Worm (Caenorhabditis elegans) whole organism, L4 larva: Measurements from ENCODE around the gene srx-50.

Source experiments
- F10B5.3 ChIP-seq: sonication (generic microtip); optimal IDR thresholded peaks from 2 replicates; lab custom pipeline; 2016; ENCODE audit warnings: mild to moderate bottlenecking, missing genetic modification characterization, missing compliant biosample characterization
- F26F4.8 ChIP-seq: fragments of 200-800 bp; sonication (Bioruptor generic); conservative IDR thresholded peaks from 2 replicates; pipeline ENCODE4 v1.3.6; 2022; ENCODE audit warnings: missing genetic modification characterization, missing compliant biosample characterization
- T20F7.1 ChIP-seq: fragments of 200-800 bp; sonication (Bioruptor generic); optimal IDR thresholded peaks from 2 replicates; lab custom pipeline; 2018; ENCODE audit warnings: mild to moderate bottlenecking, missing genetic modification characterization, missing compliant biosample characterization
- T26A8.4 ChIP-seq: fragments of 200-800 bp; sonication (Bioruptor generic); IDR thresholded peaks from 2 replicates; pipeline ENCODE4 v1.3.6; 2022; ENCODE audit warnings: missing genetic modification characterization, missing compliant biosample characterization
- Y105C5A.15 ChIP-seq: fragments of 200-800 bp; sonication (Bioruptor generic); IDR thresholded peaks from 2 replicates; pipeline ENCODE4 v1.3.6; 2022; ENCODE audit warnings: missing genetic modification characterization, missing compliant biosample characterization
- Y48G9A.11 ChIP-seq: fragments of 200-800 bp; sonication (Bioruptor generic); IDR thresholded peaks from 2 replicates; pipeline ENCODE4 v1.3.6; 2022; ENCODE audit warnings: missing genetic modification reagents, missing genetic modification characterization, missing compliant biosample characterization
- Y5F2A.4 ChIP-seq: fragments of 200-800 bp; sonication (Bioruptor generic); optimal IDR thresholded peaks from 2 replicates; lab custom pipeline; 2018; ENCODE audit warnings: mild to moderate bottlenecking, missing genetic modification characterization, missing compliant biosample characterization
- Y75B8A.6 ChIP-seq: fragments of 200-800 bp; sonication (Bioruptor generic); IDR thresholded peaks from 2 replicates; pipeline ENCODE4 v1.3.6; 2022; ENCODE audit warnings: missing genetic modification reagents, missing genetic modification characterization, missing compliant biosample characterization
- aha-1 ChIP-seq: fragments of 150-350 bp; peaks from one replicate; lab custom pipeline; 2014; ENCODE audit warnings: missing biosample characterization, missing genetic modification characterization
- ama-1 ChIP-seq: fragments of 150-350 bp; optimal IDR thresholded peaks from 2 replicates; lab custom pipeline; 2014; ENCODE audit warnings: inconsistent platforms, mixed read lengths
- ceh-28 ChIP-seq: fragments of 150-350 bp; optimal IDR thresholded peaks from 2 replicates; lab custom pipeline; 2014; ENCODE audit warnings: missing biosample characterization, missing genetic modification reagents, missing genetic modification characterization
- ceh-32 ChIP-seq: sonication (generic microtip); optimal IDR thresholded peaks from 2 replicates; lab custom pipeline; 2016; ENCODE audit warnings: mild to moderate bottlenecking, missing genetic modification characterization, missing compliant biosample characterization; ENCODE audit not compliant: poor library complexity
- ces-1 ChIP-seq: fragments of 150-350 bp; sonication (generic microtip); optimal IDR thresholded peaks from 4 replicates; lab custom pipeline; 2014; ENCODE audit warnings: missing biosample characterization, missing genetic modification reagents, missing genetic modification characterization
- cey-2 ChIP-seq: sonication (generic microtip); optimal IDR thresholded peaks from 3 replicates; lab custom pipeline; 2017; ENCODE audit warnings: missing genetic modification characterization, mild to moderate bottlenecking, missing compliant biosample characterization, antibody characterized with exemption, borderline replicate concordance; ENCODE audit not compliant: insufficient read depth
- daf-12 ChIP-seq: fragments of 150-350 bp; optimal IDR thresholded peaks from 2 replicates; lab custom pipeline; 2014; ENCODE audit warnings: missing biosample characterization, missing genetic modification reagents, missing genetic modification characterization
- daf-19 ChIP-seq: fragments of 200-800 bp; sonication (Bioruptor generic); conservative IDR thresholded peaks from 2 replicates; pipeline ENCODE4 v1.3.6; 2022; ENCODE audit warnings: missing genetic modification characterization, missing compliant biosample characterization
- daf-8 ChIP-seq: fragments of 200-800 bp; sonication (Bioruptor generic); IDR thresholded peaks from 2 replicates; pipeline ENCODE4 v1.3.6; 2022; ENCODE audit warnings: missing genetic modification characterization, missing compliant biosample characterization
- duxl-1 ChIP-seq: sonication (generic microtip); optimal IDR thresholded peaks from 2 replicates; lab custom pipeline; 2016; ENCODE audit warnings: mild to moderate bottlenecking, missing genetic modification characterization, moderate library complexity, missing compliant biosample characterization; ENCODE audit not compliant: poor library complexity
- dve-1 ChIP-seq: sonication (generic microtip); optimal IDR thresholded peaks from 2 replicates; lab custom pipeline; 2017; ENCODE audit warnings: antibody characterized with exemption, mild to moderate bottlenecking, missing genetic modification characterization, missing compliant biosample characterization; ENCODE audit not compliant: insufficient read depth
- fkh-10 ChIP-seq: fragments of 150-350 bp; optimal IDR thresholded peaks from 2 replicates; lab custom pipeline; 2014; ENCODE audit warnings: missing biosample characterization, missing genetic modification reagents, missing genetic modification characterization
- fos-1 ChIP-seq: fragments of 150-350 bp; optimal IDR thresholded peaks from 2 replicates; lab custom pipeline; 2014; ENCODE audit warnings: missing biosample characterization, missing genetic modification characterization
- hif-1 ChIP-seq, 2 experiments: sonication (generic microtip); optimal IDR thresholded peaks; 2 replicates each; lab custom pipeline; 2016 to 2017; ENCODE audit warnings: missing compliant biosample characterization in 2 of 2, missing genetic modification characterization in 2 of 2, missing genetic modification reagents in 2 of 2, missing genotype in 2 of 2, mild to moderate bottlenecking in 1 of 2
- hlh-11 ChIP-seq: fragments of 200-800 bp; sonication (Bioruptor generic); optimal IDR thresholded peaks from 2 replicates; lab custom pipeline; 2018; ENCODE audit warnings: mild to moderate bottlenecking, missing genetic modification characterization, missing compliant biosample characterization
- hmg-1.1 ChIP-seq: fragments of 200-800 bp; sonication (Bioruptor generic); IDR thresholded peaks from 2 replicates; pipeline ENCODE4 v1.3.6; 2022; ENCODE audit warnings: missing genetic modification reagents, missing genetic modification characterization, missing compliant biosample characterization
- lim-7 ChIP-seq: fragments of 200-800 bp; sonication (Bioruptor generic); IDR thresholded peaks from 2 replicates; pipeline ENCODE4 v1.3.6; 2022; ENCODE audit warnings: missing genetic modification characterization, missing compliant biosample characterization
- lin-13 ChIP-seq: fragments of 150-350 bp; optimal IDR thresholded peaks from 2 replicates; lab custom pipeline; 2014; ENCODE audit warnings: missing biosample characterization, missing genetic modification reagents, missing genetic modification characterization
- lin-29 ChIP-seq: fragments of 200-800 bp; sonication (Bioruptor generic); IDR thresholded peaks from 2 replicates; pipeline ENCODE4 v1.3.6; 2022; ENCODE audit warnings: missing genetic modification reagents, missing genetic modification characterization, missing compliant biosample characterization
- lin-38 ChIP-seq: fragments of 200-800 bp; sonication (Bioruptor generic); IDR thresholded peaks from 2 replicates; pipeline ENCODE4 v1.3.6; 2022; ENCODE audit warnings: missing genetic modification reagents, missing genetic modification characterization, missing compliant biosample characterization
- lin-39 ChIP-seq: fragments of 150-350 bp; optimal IDR thresholded peaks from 2 replicates; lab custom pipeline; 2014; ENCODE audit warnings: missing biosample characterization, missing genetic modification reagents, missing genetic modification characterization
- lsy-2 ChIP-seq, 2 experiments: fragments of 150-350 bp in 1 of 2; sonication (generic microtip) in 1 of 2; optimal IDR thresholded peaks; 2 replicates each; lab custom pipeline; 2014 to 2017; ENCODE audit warnings: missing biosample characterization in 2 of 2, missing genetic modification characterization in 2 of 2
- madf-5 ChIP-seq, 2 experiments: fragments of 200-800 bp; sonication (Bioruptor generic); IDR thresholded peaks; 2 replicates each; pipeline ENCODE4 v1.3.6; 2022; ENCODE audit warnings: missing compliant biosample characterization in 2 of 2, missing genetic modification characterization in 2 of 2
- mdl-1 ChIP-seq, 2 experiments: fragments of 150-350 bp in 1 of 2; sonication (generic microtip) in 1 of 2; optimal IDR thresholded peaks; 2 replicates each; lab custom pipeline; 2014 to 2017; ENCODE audit warnings: missing biosample characterization in 2 of 2, missing genetic modification characterization in 2 of 2
- mes-2 ChIP-seq: sonication (generic microtip); optimal IDR thresholded peaks from 2 replicates; lab custom pipeline; 2016; ENCODE audit warnings: missing genotype, mild to moderate bottlenecking, missing genetic modification characterization, missing compliant biosample characterization; ENCODE audit not compliant: poor library complexity, severe bottlenecking
- mxl-3 ChIP-seq: fragments of 200-800 bp; sonication (Bioruptor generic); optimal IDR thresholded peaks from 2 replicates; lab custom pipeline; 2018; ENCODE audit warnings: mild to moderate bottlenecking, missing genetic modification characterization, missing compliant biosample characterization
- nhr-11 ChIP-seq: fragments of 150-350 bp; optimal IDR thresholded peaks from 2 replicates; lab custom pipeline; 2014; ENCODE audit warnings: missing biosample characterization, missing genetic modification characterization
- nhr-237 ChIP-seq: sonication (generic microtip); optimal IDR thresholded peaks from 2 replicates; lab custom pipeline; 2017; ENCODE audit warnings: missing biosample characterization, missing genetic modification characterization
- nhr-42 ChIP-seq: fragments of 200-800 bp; sonication (Bioruptor generic); IDR thresholded peaks from 2 replicates; pipeline ENCODE4 v1.3.6; 2022; ENCODE audit warnings: missing genetic modification characterization, missing compliant biosample characterization
- nhr-76 ChIP-seq: fragments of 150-350 bp; optimal IDR thresholded peaks from 2 replicates; lab custom pipeline; 2014; ENCODE audit warnings: missing biosample characterization, missing genetic modification characterization
- php-3 ChIP-seq: fragments of 200-800 bp; sonication (Bioruptor generic); IDR thresholded peaks from 2 replicates; pipeline ENCODE4 v1.3.6; 2022; ENCODE audit warnings: missing genetic modification reagents, missing genetic modification characterization, missing compliant biosample characterization
- pqm-1 ChIP-seq: sonication (generic microtip); optimal IDR thresholded peaks from 2 replicates; lab custom pipeline; 2017; ENCODE audit warnings: missing biosample characterization, missing genetic modification characterization
- rbr-2 ChIP-seq: sonication (generic microtip); optimal IDR thresholded peaks from 2 replicates; lab custom pipeline; 2016; ENCODE audit warnings: missing genotype, missing genetic modification characterization, missing compliant biosample characterization
- saeg-2 ChIP-seq: fragments of 200-800 bp; sonication (Bioruptor generic); IDR thresholded peaks from 2 replicates; pipeline ENCODE4 v1.3.6; 2022; ENCODE audit warnings: missing genetic modification reagents, missing genetic modification characterization, missing compliant biosample characterization
- set-16 ChIP-seq: fragments of 200-800 bp; sonication (Bioruptor generic); IDR thresholded peaks from 2 replicates; pipeline ENCODE4 v1.3.6; 2022; ENCODE audit warnings: missing genetic modification reagents, missing genetic modification characterization, missing compliant biosample characterization
- skn-1 ChIP-seq: fragments of 150-350 bp; optimal IDR thresholded peaks from 2 replicates; lab custom pipeline; 2014; ENCODE audit warnings: missing biosample characterization, missing genetic modification characterization
- snpc-4 ChIP-seq: fragments of 150-350 bp; optimal IDR thresholded peaks from 2 replicates; lab custom pipeline; 2014; ENCODE audit warnings: missing biosample characterization, missing genetic modification characterization
- unc-39 ChIP-seq: sonication (generic microtip); optimal IDR thresholded peaks from 2 replicates; lab custom pipeline; 2017; ENCODE audit warnings: missing biosample characterization, missing genetic modification characterization
- unc-62 ChIP-seq, 3 experiments: fragments of 150-350 bp in 1 of 3; sonication (generic microtip); optimal IDR thresholded peaks in 2 of 3; peaks in 1 of 3; 1 replicate in 1 of 3; 2 replicates in 2 of 3; lab custom pipeline; 2014 to 2017; ENCODE audit warnings: missing biosample characterization in 3 of 3, missing genetic modification characterization in 3 of 3, missing genetic modification reagents in 3 of 3, missing genotype in 1 of 3
- vab-7 ChIP-seq: fragments of 200-800 bp; sonication (Bioruptor generic); IDR thresholded peaks from 2 replicates; pipeline ENCODE4 v1.3.6; 2022; ENCODE audit warnings: missing genetic modification reagents, missing genetic modification characterization, missing compliant biosample characterization
- zag-1 ChIP-seq: fragments of 150-350 bp; optimal IDR thresholded peaks from 2 replicates; lab custom pipeline; 2014; ENCODE audit warnings: missing biosample characterization, missing genetic modification characterization
- zfp-2 ChIP-seq: sonication (generic microtip); optimal IDR thresholded peaks from 2 replicates; lab custom pipeline; 2016; ENCODE audit warnings: mild to moderate bottlenecking, missing genetic modification characterization, missing compliant biosample characterization
- zip-11 ChIP-seq: fragments of 200-800 bp; sonication (Bioruptor generic); IDR thresholded peaks from 2 replicates; pipeline ENCODE4 v1.3.6; 2022; ENCODE audit warnings: missing genetic modification characterization, missing compliant biosample characterization
- ztf-11 ChIP-seq: fragments of 150-350 bp; optimal IDR thresholded peaks from 2 replicates; lab custom pipeline; 2014; ENCODE audit warnings: missing biosample characterization, missing genetic modification characterization

Gene srx-50

ce11 chrIV:7023004-7023403 lies 34.8 kb upstream of the srx-50 start:
- TF ChIP-seq T26A8.4 (GFP tag; lab: Robert Waterston, UW) (no peak), ztf-11 (tag; lab: Kevin White, UChicago) (no peak), nhr-42 (GFP tag; lab: Robert Waterston, UW) (no peak), pqm-1 (tag; lab: Kevin White, UChicago) (no peak), lin-39 (tag; lab: Kevin White, UChicago) (no peak), ces-1 (GFP tag; lab: Kevin White, UChicago) (no peak), skn-1 (tag; lab: Kevin White, UChicago) (no peak), rbr-2 (tag; lab: Kevin White, UChicago) (peak; percentile 34), ama-1 (no peak), hlh-11 (tag; lab: Kevin White, UChicago) (peak; percentile 79), zag-1 (no peak), snpc-4 (tag; lab: Kevin White, UChicago) (no peak), nhr-11 (peak; percentile 39), daf-19 (GFP tag; lab: Robert Waterston, UW) (no peak), F10B5.3 (tag; lab: Kevin White, UChicago) (no peak), vab-7 (GFP tag; lab: Robert Waterston, UW) (no peak), mxl-3 (GFP tag; lab: Kevin White, UChicago) (peak; percentile 14), ceh-28 (tag; lab: Kevin White, UChicago) (no peak), madf-5 (GFP tag; IDR thresholded peaks at IDR 0.05; lab: Robert Waterston, UW) (no peak), dve-1 (tag; lab: Kevin White, UChicago) (peak; percentile 50), lin-29 (GFP tag; lab: Robert Waterston, UW) (no peak), cey-2 (tag; lab: Kevin White, UChicago) (no peak), hif-1 (tag; optimal IDR thresholded peaks at IDR 0.05; lab: Kevin White, UChicago) (no peak), lim-7 (GFP tag; lab: Robert Waterston, UW) (no peak), fkh-10 (GFP tag; lab: Kevin White, UChicago) (no peak), T20F7.1 (GFP tag; lab: Kevin White, UChicago) (no peak), set-16 (GFP tag; lab: Robert Waterston, UW) (no peak), Y5F2A.4 (GFP tag; lab: Kevin White, UChicago) (no peak), Y75B8A.6 (GFP tag; lab: Robert Waterston, UW) (no peak), hmg-1.1 (peak; percentile 57; the same call in 1 of the 2 replicates), fos-1 (no peak), mes-2 (tag; lab: Kevin White, UChicago) (peak; percentile 60), php-3 (no peak), unc-39 (tag; lab: Kevin White, UChicago) (no peak), F26F4.8 (no peak), nhr-237 (tag; lab: Kevin White, UChicago) (no peak), mdl-1 (tag; optimal IDR thresholded peaks at IDR 0.05; lab: Kevin White, UChicago) (peak; percentile 13 to 74), zfp-2 (no peak), unc-62 (GFP tag; optimal IDR thresholded peaks at IDR 0.05 in 1 of 2; lab: Kevin White, UChicago) (no peak), unc-62 (tag; optimal IDR thresholded peaks at IDR 0.05; lab: Kevin White, UChicago) (no peak), duxl-1 (tag; lab: Kevin White, UChicago) (peak; percentile 44), Y105C5A.15 (GFP tag; lab: Robert Waterston, UW) (no peak), daf-12 (tag; lab: Kevin White, UChicago) (no peak), ceh-32 (tag; lab: Kevin White, UChicago) (no peak), zip-11 (no peak), saeg-2 (GFP tag; lab: Robert Waterston, UW) (no peak), lin-38 (no peak), lsy-2 (tag; optimal IDR thresholded peaks at IDR 0.05; lab: Kevin White, UChicago) (peak in 1 of 2 experiments; percentile 78), Y48G9A.11 (GFP tag; lab: Robert Waterston, UW) (no peak), aha-1 (tag; lab: Kevin White, UChicago) (no peak), nhr-76 (tag; lab: Kevin White, UChicago) (no peak), lin-13 (GFP tag; lab: Kevin White, UChicago) (no peak), daf-8 (GFP tag; lab: Robert Waterston, UW) (no peak)
